Worm (Caenorhabditis elegans) whole organism, L2 larva: ENCODE data around the gene T12G3.2.

Experiments used
- crh-2 ChIP-seq: sonication (generic microtip); optimal IDR thresholded peaks from 2 replicates; lab custom pipeline; 2017; ENCODE audit warnings: missing biosample characterization, missing genetic modification characterization
- lin-11 ChIP-seq: fragments of 150-350 bp; sonication (generic microtip); optimal IDR thresholded peaks from 2 replicates; lab custom pipeline; 2014; ENCODE audit warnings: missing biosample characterization, missing genetic modification characterization, inconsistent platforms, mixed read lengths
- nhr-12 ChIP-seq: fragments of 150-350 bp; optimal IDR thresholded peaks from 2 replicates; lab custom pipeline; 2014; ENCODE audit warnings: missing biosample characterization, missing genetic modification characterization
- nhr-21 ChIP-seq: fragments of 150-350 bp; optimal IDR thresholded peaks from 2 replicates; lab custom pipeline; 2014; ENCODE audit warnings: missing biosample characterization, missing genetic modification characterization
- sem-4 ChIP-seq: fragments of 150-350 bp; optimal IDR thresholded peaks from 2 replicates; lab custom pipeline; 2014; ENCODE audit warnings: missing biosample characterization, missing genetic modification reagents, missing genetic modification characterization
- unc-39 ChIP-seq: fragments of 150-350 bp; optimal IDR thresholded peaks from 2 replicates; lab custom pipeline; 2014; ENCODE audit warnings: missing biosample characterization, missing genetic modification characterization

ce11 chrIV:12051049-12051792 lies 4.5 kb upstream of the T12G3.2 start, which contains the start of the genes bre-5 and spt-5:
- TF ChIP-seq crh-2 (tag; lab: Kevin White, UChicago), result no peak
- no peak for TF ChIP-seq unc-39
- no peak for TF ChIP-seq sem-4
- no peak for TF ChIP-seq lin-11 (tag; lab: Kevin White, UChicago)
- no peak for TF ChIP-seq nhr-12 (tag; lab: Kevin White, UChicago)
- TF ChIP-seq nhr-21 (tag; lab: Kevin White, UChicago), result no peak
